Worm (Caenorhabditis elegans) whole organism, L3 larva: ENCODE data around the gene F26G1.5.

Source experiments
- ama-1 ChIP-seq: fragments of 150-350 bp; optimal IDR thresholded peaks from 2 replicates; lab custom pipeline; 2018
- jun-1 ChIP-seq: fragments of 150-350 bp; optimal IDR thresholded peaks from 2 replicates; lab custom pipeline; 2014; ENCODE audit warnings: missing biosample characterization, missing genetic modification reagents, missing genetic modification characterization
- nhr-12 ChIP-seq: fragments of 150-350 bp; optimal IDR thresholded peaks from 2 replicates; lab custom pipeline; 2014; ENCODE audit warnings: missing biosample characterization, missing genetic modification characterization

DNA sequence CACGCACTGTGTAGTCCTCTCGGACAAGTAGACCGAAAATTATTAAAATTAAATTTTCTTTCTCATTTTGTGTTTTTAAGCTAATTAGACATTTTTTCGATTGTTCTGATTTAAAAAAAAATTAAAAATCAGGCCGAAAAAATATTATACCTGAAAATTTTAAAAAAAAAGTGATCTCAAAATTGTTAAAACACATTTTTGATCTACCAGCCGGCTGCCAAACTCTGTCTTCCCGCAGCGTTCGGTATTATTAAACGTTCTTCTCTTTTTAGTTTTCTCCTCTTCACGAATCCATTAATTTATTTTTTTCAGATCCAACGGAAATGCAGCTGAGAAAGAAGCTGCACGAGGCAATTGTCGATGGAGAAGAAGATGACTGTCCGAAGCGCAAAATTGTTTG, 18.0 kb downstream of the F26G1.5 start, which contains the start of gene C27D9.1:
- no peak for TF ChIP-seq ama-1 (lab: Kevin White, UChicago)
- no peak for TF ChIP-seq jun-1 (tag; lab: Kevin White, UChicago)
- TF ChIP-seq nhr-12 (tag; lab: Kevin White, UChicago): no peak
